Worm (Caenorhabditis elegans) whole organism, L4/young adult: ENCODE data around the gene srp-2.

Experiments
- dao-5 ChIP-seq: sonication (generic microtip); optimal IDR thresholded peaks from 2 replicates; lab custom pipeline; 2016; ENCODE audit warnings: missing genotype, missing genetic modification characterization, moderate library complexity, missing compliant biosample characterization
- him-1 ChIP-seq: sonication (generic microtip); optimal IDR thresholded peaks from 2 replicates; lab custom pipeline; 2016; ENCODE audit warnings: missing genotype, missing genetic modification reagents, missing genetic modification characterization, missing compliant biosample characterization

- no peak for TF ChIP-seq dao-5 (tag; lab: Kevin White, UChicago)
- TF ChIP-seq him-1, result no peak
Measured at ce11 chrV:761235-761634, 1.2 kb upstream of the srp-2 start, which contains the start of gene C05E4.15.
